Worm (Caenorhabditis elegans) whole organism, late embryonic: ENCODE results near the gene odr-2.
A peak's percentile ranks its signal among the peaks of the same experiment; 100 is the strongest.

Source experiments
- C38D4.7 ChIP-seq: fragments of 200-800 bp; sonication (Bioruptor generic); optimal IDR thresholded peaks from 2 replicates; lab custom pipeline; 2018; ENCODE audit warnings: mild to moderate bottlenecking, missing genetic modification characterization, moderate library complexity, missing compliant biosample characterization
- F13H6.1 ChIP-seq: sonication (generic microtip); optimal IDR thresholded peaks from 2 replicates; lab custom pipeline; 2016; ENCODE audit warnings: missing genetic modification characterization, missing compliant biosample characterization
- K02D7.2 ChIP-seq: sonication (generic microtip); optimal IDR thresholded peaks from 2 replicates; lab custom pipeline; 2017; ENCODE audit warnings: mild to moderate bottlenecking, missing genetic modification characterization, missing compliant biosample characterization
- K09A11.1 ChIP-seq: sonication (generic microtip); optimal IDR thresholded peaks from 2 replicates; lab custom pipeline; 2017; ENCODE audit warnings: antibody characterized with exemption, mild to moderate bottlenecking, missing genetic modification characterization, missing compliant biosample characterization; ENCODE audit not compliant: insufficient read depth
- T23F11.4 ChIP-seq: fragments of 200-800 bp; sonication (Bioruptor generic); optimal IDR thresholded peaks from 2 replicates; lab custom pipeline; 2018; ENCODE audit warnings: mild to moderate bottlenecking, missing genetic modification characterization, missing compliant biosample characterization
- Y22D7AL.16 ChIP-seq: sonication (generic microtip); optimal IDR thresholded peaks from 2 replicates; lab custom pipeline; 2016; ENCODE audit warnings: missing genetic modification characterization, missing compliant biosample characterization
- ahr-1 ChIP-seq: sonication (generic microtip); optimal IDR thresholded peaks from 2 replicates; lab custom pipeline; 2016; ENCODE audit warnings: missing genetic modification characterization, missing compliant biosample characterization
- ama-1 ChIP-seq: fragments of 150-350 bp; optimal IDR thresholded peaks from 2 replicates; lab custom pipeline; 2014
- ceh-14 ChIP-seq: sonication (generic microtip); optimal IDR thresholded peaks from 2 replicates; lab custom pipeline; 2016; ENCODE audit warnings: missing genotype, missing genetic modification characterization, missing compliant biosample characterization
- ceh-18 ChIP-seq: sonication (generic microtip); optimal IDR thresholded peaks from 2 replicates; lab custom pipeline; 2016; ENCODE audit warnings: missing genetic modification characterization, missing compliant biosample characterization
- ceh-19 ChIP-seq: fragments of 200-800 bp; sonication (Bioruptor generic); optimal IDR thresholded peaks from 2 replicates; lab custom pipeline; 2018; ENCODE audit warnings: mild to moderate bottlenecking, missing genetic modification characterization, missing compliant biosample characterization
- ceh-2 ChIP-seq: sonication (generic microtip); optimal IDR thresholded peaks from 2 replicates; lab custom pipeline; 2016; ENCODE audit warnings: missing genotype, missing genetic modification characterization, missing compliant biosample characterization
- ceh-22 ChIP-seq: sonication (generic microtip); optimal IDR thresholded peaks from 2 replicates; lab custom pipeline; 2017; ENCODE audit warnings: missing biosample characterization, missing genetic modification characterization
- ceh-30 ChIP-seq: fragments of 150-350 bp; optimal IDR thresholded peaks from 2 replicates; lab custom pipeline; 2014; ENCODE audit warnings: missing biosample characterization, missing genetic modification characterization
- ceh-31 ChIP-seq: sonication (generic microtip); optimal IDR thresholded peaks from 2 replicates; lab custom pipeline; 2016; ENCODE audit warnings: missing genetic modification characterization, missing compliant biosample characterization
- ceh-34 ChIP-seq: sonication (generic microtip); optimal IDR thresholded peaks from 2 replicates; lab custom pipeline; 2016; ENCODE audit warnings: mild to moderate bottlenecking, missing genetic modification characterization, missing compliant biosample characterization
- ceh-45 ChIP-seq: fragments of 200-800 bp; sonication (Bioruptor generic); IDR thresholded peaks from 2 replicates; pipeline ENCODE4 v1.3.6; 2022; ENCODE audit warnings: missing genetic modification reagents, missing genetic modification characterization, missing compliant biosample characterization
- ceh-48 ChIP-seq: sonication (generic microtip); optimal IDR thresholded peaks from 2 replicates; lab custom pipeline; 2016; ENCODE audit warnings: missing genetic modification characterization, inconsistent platforms, missing compliant biosample characterization
- ceh-9 ChIP-seq: sonication (generic microtip); optimal IDR thresholded peaks from 2 replicates; lab custom pipeline; 2016; ENCODE audit warnings: mild to moderate bottlenecking, missing genetic modification characterization, inconsistent platforms, missing compliant biosample characterization
- dmd-4 ChIP-seq: sonication (generic microtip); optimal IDR thresholded peaks from 2 replicates; lab custom pipeline; 2016; ENCODE audit warnings: borderline replicate concordance, missing genetic modification characterization, missing compliant biosample characterization
- dve-1 ChIP-seq: sonication (generic microtip); optimal IDR thresholded peaks from 2 replicates; lab custom pipeline; 2017; ENCODE audit warnings: antibody characterized with exemption, mild to moderate bottlenecking, missing genetic modification characterization, missing compliant biosample characterization
- elt-2 ChIP-seq: sonication (generic microtip); optimal IDR thresholded peaks from 2 replicates; lab custom pipeline; 2016; ENCODE audit warnings: missing genetic modification reagents, missing genetic modification characterization, missing compliant biosample characterization
- elt-4 ChIP-seq: sonication (generic microtip); optimal IDR thresholded peaks from 2 replicates; lab custom pipeline; 2016; ENCODE audit warnings: missing genetic modification characterization, missing compliant biosample characterization
- fax-1 ChIP-seq: sonication (generic microtip); optimal IDR thresholded peaks from 2 replicates; lab custom pipeline; 2016; ENCODE audit warnings: missing genotype, missing genetic modification characterization, missing compliant biosample characterization
- fkh-10 ChIP-seq: fragments of 150-350 bp; optimal IDR thresholded peaks from 2 replicates; lab custom pipeline; 2014; ENCODE audit warnings: missing biosample characterization, missing genetic modification reagents, missing genetic modification characterization
- hlh-13 ChIP-seq: fragments of 200-800 bp; sonication (Bioruptor generic); optimal IDR thresholded peaks from 2 replicates; lab custom pipeline; 2018; ENCODE audit warnings: mild to moderate bottlenecking, missing genetic modification characterization, missing compliant biosample characterization
- hlh-30 ChIP-seq: sonication (generic microtip); optimal IDR thresholded peaks from 2 replicates; lab custom pipeline; 2017; ENCODE audit warnings: antibody characterized with exemption, missing genetic modification characterization, missing compliant biosample characterization; ENCODE audit not compliant: insufficient read depth
- hlh-8 ChIP-seq: sonication (generic microtip); optimal IDR thresholded peaks from 2 replicates; lab custom pipeline; 2016; ENCODE audit warnings: missing genotype, missing genetic modification characterization, missing compliant biosample characterization
- lim-6 ChIP-seq: sonication (generic microtip); optimal IDR thresholded peaks from 2 replicates; lab custom pipeline; 2016; ENCODE audit warnings: missing genetic modification characterization, missing compliant biosample characterization
- lin-11 ChIP-seq: fragments of 200-800 bp; sonication (Bioruptor generic); optimal IDR thresholded peaks from 2 replicates; lab custom pipeline; 2018; ENCODE audit warnings: mild to moderate bottlenecking, missing genetic modification characterization, missing compliant biosample characterization
- nfya-1 ChIP-seq: sonication (generic microtip); optimal IDR thresholded peaks from 2 replicates; lab custom pipeline; 2017; ENCODE audit warnings: missing genetic modification characterization, mild to moderate bottlenecking, missing compliant biosample characterization, antibody characterized with exemption, moderate library complexity
- nhr-11 ChIP-seq: fragments of 150-350 bp; optimal IDR thresholded peaks from 2 replicates; lab custom pipeline; 2014; ENCODE audit warnings: missing biosample characterization, missing genetic modification characterization
- npax-4 ChIP-seq: sonication (generic microtip); optimal IDR thresholded peaks from 2 replicates; lab custom pipeline; 2016; ENCODE audit warnings: missing genetic modification characterization, missing compliant biosample characterization
- odd-2 ChIP-seq: sonication (generic microtip); optimal IDR thresholded peaks from 2 replicates; lab custom pipeline; 2017; ENCODE audit warnings: antibody characterized with exemption, mild to moderate bottlenecking, missing genetic modification characterization, missing compliant biosample characterization
- pat-9 ChIP-seq: fragments of 200-800 bp; sonication (Bioruptor generic); optimal IDR thresholded peaks from 2 replicates; lab custom pipeline; 2018; ENCODE audit warnings: mild to moderate bottlenecking, missing genetic modification characterization, moderate library complexity, missing compliant biosample characterization
- pax-1 ChIP-seq: fragments of 150-350 bp; optimal IDR thresholded peaks from 2 replicates; lab custom pipeline; 2014; ENCODE audit warnings: missing biosample characterization, missing genetic modification characterization
- pha-2 ChIP-seq: sonication (generic microtip); optimal IDR thresholded peaks from 2 replicates; lab custom pipeline; 2017; ENCODE audit warnings: mild to moderate bottlenecking, missing genetic modification characterization, missing compliant biosample characterization
- pqm-1 ChIP-seq: sonication (generic microtip); optimal IDR thresholded peaks from 2 replicates; lab custom pipeline; 2016; ENCODE audit warnings: missing genetic modification characterization, missing compliant biosample characterization
- pros-1 ChIP-seq: fragments of 150-350 bp; optimal IDR thresholded peaks from 2 replicates; lab custom pipeline; 2014; ENCODE audit warnings: missing biosample characterization, missing genetic modification reagents, missing genetic modification characterization
- rnt-1 ChIP-seq: sonication (generic microtip); optimal IDR thresholded peaks from 2 replicates; lab custom pipeline; 2016; ENCODE audit warnings: missing genetic modification characterization, missing compliant biosample characterization
- sdc-2 ChIP-seq: sonication (generic microtip); optimal IDR thresholded peaks from 2 replicates; lab custom pipeline; 2016; ENCODE audit warnings: missing genotype, missing genetic modification characterization, missing compliant biosample characterization
- sox-2 ChIP-seq: fragments of 200-800 bp; sonication (Bioruptor generic); IDR thresholded peaks from 2 replicates; pipeline ENCODE4 v1.3.6; 2022; ENCODE audit warnings: missing genetic modification reagents, missing genetic modification characterization, missing compliant biosample characterization
- sox-4 ChIP-seq: sonication (generic microtip); optimal IDR thresholded peaks from 2 replicates; lab custom pipeline; 2017; ENCODE audit warnings: mild to moderate bottlenecking, missing genetic modification characterization, inconsistent platforms, missing compliant biosample characterization
- tbx-7 ChIP-seq: sonication (generic microtip); optimal IDR thresholded peaks from 2 replicates; lab custom pipeline; 2016; ENCODE audit warnings: missing genotype, missing genetic modification characterization, missing compliant biosample characterization
- unc-55 ChIP-seq: sonication (generic microtip); optimal IDR thresholded peaks from 2 replicates; lab custom pipeline; 2017; ENCODE audit warnings: missing biosample characterization, missing genetic modification reagents, missing genetic modification characterization
- unc-86 ChIP-seq: sonication (generic microtip); optimal IDR thresholded peaks from 2 replicates; lab custom pipeline; 2016; ENCODE audit warnings: missing genetic modification characterization, missing compliant biosample characterization
- zip-5 ChIP-seq: sonication (generic microtip); optimal IDR thresholded peaks from 2 replicates; lab custom pipeline; 2016; ENCODE audit warnings: missing genetic modification characterization, missing compliant biosample characterization
- ztf-16 ChIP-seq: sonication (generic microtip); optimal IDR thresholded peaks from 2 replicates; lab custom pipeline; 2017; ENCODE audit warnings: missing genetic modification characterization, missing compliant biosample characterization

Gene odr-2

DNA sequence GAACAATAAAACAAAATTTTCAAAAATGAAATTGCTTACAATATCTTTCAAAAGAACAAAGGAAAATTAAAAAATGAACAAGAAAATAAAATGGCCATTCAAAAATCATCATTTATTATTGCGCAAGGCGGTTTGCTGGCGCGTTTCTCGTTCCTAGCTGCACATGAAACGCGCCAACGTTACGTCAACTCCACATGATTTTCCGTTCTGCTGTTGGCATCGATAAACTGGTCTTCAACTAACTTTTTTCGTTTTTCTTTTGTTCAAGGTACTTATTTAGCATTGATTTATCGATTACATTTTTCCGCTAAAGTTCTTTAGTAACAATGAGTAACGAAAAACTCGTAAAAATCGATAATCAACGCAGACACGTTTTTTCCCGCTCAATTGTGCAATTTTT lies 43.0 kb upstream of the odr-2 start, which contains the start of the genes Y57E12AL.6 and Y57E12AL.1 (continued):
- TF ChIP-seq ceh-14 = peak; percentile 85
- peak; percentile 71 for TF ChIP-seq nfya-1
- TF ChIP-seq odd-2 (tag; lab: Kevin White, UChicago) = peak; percentile 34
- peak; percentile 72 for TF ChIP-seq ceh-18 (tag; lab: Kevin White, UChicago)
- peak; percentile 41 for TF ChIP-seq sox-4
- peak; percentile 67 for TF ChIP-seq ceh-31
- TF ChIP-seq ceh-9 (tag; lab: Kevin White, UChicago) = no peak
- no peak for TF ChIP-seq lim-6 (tag; lab: Kevin White, UChicago)
- no peak for TF ChIP-seq pat-9 (tag; lab: Kevin White, UChicago)
- TF ChIP-seq fax-1 (tag; lab: Kevin White, UChicago) = peak; percentile 39
- TF ChIP-seq K02D7.2 = no peak
- TF ChIP-seq ceh-30 (tag; lab: Kevin White, UChicago) = no peak
- no peak for TF ChIP-seq ahr-1 (tag; lab: Kevin White, UChicago)
- TF ChIP-seq sdc-2 = peak; percentile 62
- TF ChIP-seq pha-2 (tag; lab: Kevin White, UChicago) = peak; percentile 44
- TF ChIP-seq ama-1 (lab: Kevin White, UChicago) = no peak
- TF ChIP-seq hlh-13 = no peak
- peak; percentile 55 for TF ChIP-seq npax-4
- TF ChIP-seq elt-2 (tag; lab: Kevin White, UChicago) = peak; percentile 88
- TF ChIP-seq elt-4 (tag; lab: Kevin White, UChicago) = no peak
- TF ChIP-seq unc-86 (tag; lab: Kevin White, UChicago) = peak; percentile 65
- TF ChIP-seq unc-55 = peak; percentile 4
- peak; percentile 60 for TF ChIP-seq ceh-34 (tag; lab: Kevin White, UChicago)
- TF ChIP-seq zip-5 (tag; lab: Kevin White, UChicago) = peak; percentile 45
- peak; percentile 64 for TF ChIP-seq ztf-16 (tag; lab: Kevin White, UChicago)
- TF ChIP-seq fkh-10 (GFP tag; lab: Kevin White, UChicago) = no peak
- TF ChIP-seq rnt-1 = peak; percentile 71
- no peak for TF ChIP-seq dmd-4 (tag; lab: Kevin White, UChicago)
- TF ChIP-seq nhr-11 (tag; lab: Kevin White, UChicago) = no peak
- no peak for TF ChIP-seq ceh-22
- peak; percentile 48 for TF ChIP-seq ceh-19 (GFP tag; lab: Kevin White, UChicago)
- no peak for TF ChIP-seq pqm-1 (tag; lab: Kevin White, UChicago)
- no peak for TF ChIP-seq ceh-45 (GFP tag; lab: Robert Waterston, UW)
- TF ChIP-seq dve-1 (tag; lab: Kevin White, UChicago) = peak; percentile 74
- TF ChIP-seq ceh-48 (tag; lab: Kevin White, UChicago) = peak; percentile 64
- TF ChIP-seq C38D4.7 (GFP tag; lab: Kevin White, UChicago) = peak; percentile 46
- no peak for TF ChIP-seq K09A11.1 (tag; lab: Kevin White, UChicago)
- TF ChIP-seq hlh-8 (tag; lab: Kevin White, UChicago) = peak; percentile 61
- TF ChIP-seq lin-11 = peak; percentile 51
- no peak for TF ChIP-seq tbx-7 (tag; lab: Kevin White, UChicago)
- TF ChIP-seq pax-1 (tag; lab: Kevin White, UChicago) = no peak
- peak; percentile 53 for TF ChIP-seq Y22D7AL.16 (tag; lab: Kevin White, UChicago)
- TF ChIP-seq F13H6.1 (tag; lab: Kevin White, UChicago) = peak; percentile 73
- TF ChIP-seq T23F11.4 = no peak
- TF ChIP-seq hlh-30 (tag; lab: Kevin White, UChicago) = peak; percentile 88
- no peak for TF ChIP-seq pros-1 (tag; lab: Kevin White, UChicago)
- TF ChIP-seq sox-2 (GFP tag; lab: Robert Waterston, UW) = peak; percentile 18; the same call in 1 of the 2 replicates
- TF ChIP-seq ceh-2 (tag; lab: Kevin White, UChicago) = peak; percentile 19
- TF ChIP-seq, all 69 proteins: peak for 44
